Worm (Caenorhabditis elegans) whole organism, L4 larva: ENCODE results near the gene T05B11.4.

ENCODE experiments used
- F10B5.3 ChIP-seq: sonication (generic microtip); optimal IDR thresholded peaks from 2 replicates; lab custom pipeline; 2016; ENCODE audit warnings: mild to moderate bottlenecking, missing genetic modification characterization, missing compliant biosample characterization
- F37D6.2 ChIP-seq: sonication (generic microtip); optimal IDR thresholded peaks from 2 replicates; lab custom pipeline; 2016; ENCODE audit warnings: mild to moderate bottlenecking, missing genetic modification characterization, missing compliant biosample characterization
- R02D3.7 ChIP-seq: fragments of 150-350 bp; sonication (generic microtip); optimal IDR thresholded peaks from 3 replicates; lab custom pipeline; 2014; ENCODE audit warnings: missing biosample characterization, missing genetic modification characterization
- T20F7.1 ChIP-seq: fragments of 200-800 bp; sonication (Bioruptor generic); optimal IDR thresholded peaks from 2 replicates; lab custom pipeline; 2018; ENCODE audit warnings: mild to moderate bottlenecking, missing genetic modification characterization, missing compliant biosample characterization
- Y48G9A.11 ChIP-seq: fragments of 200-800 bp; sonication (Bioruptor generic); IDR thresholded peaks from 2 replicates; pipeline ENCODE4 v1.3.6; 2022; ENCODE audit warnings: missing genetic modification reagents, missing genetic modification characterization, missing compliant biosample characterization
- Y5F2A.4 ChIP-seq: fragments of 200-800 bp; sonication (Bioruptor generic); optimal IDR thresholded peaks from 2 replicates; lab custom pipeline; 2018; ENCODE audit warnings: mild to moderate bottlenecking, missing genetic modification characterization, missing compliant biosample characterization
- Y75B8A.6 ChIP-seq: fragments of 200-800 bp; sonication (Bioruptor generic); IDR thresholded peaks from 2 replicates; pipeline ENCODE4 v1.3.6; 2022; ENCODE audit warnings: missing genetic modification reagents, missing genetic modification characterization, missing compliant biosample characterization
- ZK546.5 ChIP-seq, 2 experiments: sonication (generic microtip); optimal IDR thresholded peaks; 2 replicates each; lab custom pipeline; 2017; ENCODE audit warnings: missing biosample characterization in 2 of 2, missing genetic modification characterization in 2 of 2
- aly-2 ChIP-seq: sonication (generic microtip); optimal IDR thresholded peaks from 2 replicates; lab custom pipeline; 2018; ENCODE audit warnings: missing biosample characterization, missing genetic modification characterization
- attf-4 ChIP-seq: sonication (generic microtip); optimal IDR thresholded peaks from 3 replicates; lab custom pipeline; 2017; ENCODE audit warnings: missing biosample characterization, missing genetic modification characterization
- ceh-20 ChIP-seq: fragments of 200-800 bp; sonication (Bioruptor generic); IDR thresholded peaks from 2 replicates; pipeline ENCODE4 v1.3.6; 2022; ENCODE audit warnings: missing genetic modification reagents, missing genetic modification characterization, missing compliant biosample characterization
- ceh-62 ChIP-seq: sonication (generic microtip); optimal IDR thresholded peaks from 2 replicates; lab custom pipeline; 2017; ENCODE audit warnings: missing biosample characterization, missing genetic modification characterization
- cey-2 ChIP-seq: sonication (generic microtip); optimal IDR thresholded peaks from 3 replicates; lab custom pipeline; 2017; ENCODE audit warnings: missing genetic modification characterization, mild to moderate bottlenecking, missing compliant biosample characterization, antibody characterized with exemption, borderline replicate concordance; ENCODE audit not compliant: insufficient read depth
- dmd-8 ChIP-seq: fragments of 200-800 bp; sonication (Bioruptor generic); IDR thresholded peaks from 2 replicates; pipeline ENCODE4 v1.3.6; 2022; ENCODE audit warnings: missing genetic modification characterization, missing compliant biosample characterization
- dmd-9 ChIP-seq: fragments of 200-800 bp; sonication (Bioruptor generic); IDR thresholded peaks from 2 replicates; pipeline ENCODE4 v1.3.6; 2022; ENCODE audit warnings: missing genetic modification reagents, missing genetic modification characterization, missing compliant biosample characterization
- dpl-1 ChIP-seq: fragments of 150-350 bp; optimal IDR thresholded peaks from 2 replicates; lab custom pipeline; 2014; ENCODE audit warnings: missing biosample characterization, missing genetic modification reagents, missing genetic modification characterization
- duxl-1 ChIP-seq: sonication (generic microtip); optimal IDR thresholded peaks from 2 replicates; lab custom pipeline; 2016; ENCODE audit warnings: mild to moderate bottlenecking, missing genetic modification characterization, moderate library complexity, missing compliant biosample characterization; ENCODE audit not compliant: poor library complexity
- egl-43 ChIP-seq: fragments of 200-800 bp; sonication (Bioruptor generic); IDR thresholded peaks from 2 replicates; pipeline ENCODE4 v1.3.6; 2022; ENCODE audit warnings: missing genetic modification reagents, missing genetic modification characterization, missing compliant biosample characterization
- fos-1 ChIP-seq: fragments of 150-350 bp; optimal IDR thresholded peaks from 2 replicates; lab custom pipeline; 2014; ENCODE audit warnings: missing biosample characterization, missing genetic modification characterization
- lin-13 ChIP-seq: fragments of 150-350 bp; optimal IDR thresholded peaks from 2 replicates; lab custom pipeline; 2014; ENCODE audit warnings: missing biosample characterization, missing genetic modification reagents, missing genetic modification characterization
- lin-15B ChIP-seq: fragments of 150-350 bp; sonication (generic microtip); optimal IDR thresholded peaks from 3 replicates; lab custom pipeline; 2014; ENCODE audit warnings: missing biosample characterization, missing genetic modification characterization
- lin-29 ChIP-seq: fragments of 200-800 bp; sonication (Bioruptor generic); IDR thresholded peaks from 2 replicates; pipeline ENCODE4 v1.3.6; 2022; ENCODE audit warnings: missing genetic modification reagents, missing genetic modification characterization, missing compliant biosample characterization
- lin-38 ChIP-seq: fragments of 200-800 bp; sonication (Bioruptor generic); IDR thresholded peaks from 2 replicates; pipeline ENCODE4 v1.3.6; 2022; ENCODE audit warnings: missing genetic modification reagents, missing genetic modification characterization, missing compliant biosample characterization
- lin-39 ChIP-seq: fragments of 150-350 bp; optimal IDR thresholded peaks from 2 replicates; lab custom pipeline; 2014; ENCODE audit warnings: missing biosample characterization, missing genetic modification reagents, missing genetic modification characterization
- lir-3 ChIP-seq: sonication (generic microtip); optimal IDR thresholded peaks from 2 replicates; lab custom pipeline; 2016; ENCODE audit warnings: mild to moderate bottlenecking, missing genetic modification characterization, missing compliant biosample characterization
- madf-5 ChIP-seq, 2 experiments: fragments of 200-800 bp; sonication (Bioruptor generic); IDR thresholded peaks; 2 replicates each; pipeline ENCODE4 v1.3.6; 2022; ENCODE audit warnings: missing compliant biosample characterization in 2 of 2, missing genetic modification characterization in 2 of 2
- madf-9 ChIP-seq: fragments of 200-800 bp; sonication (Bioruptor generic); conservative IDR thresholded peaks from 2 replicates; pipeline ENCODE4 v1.3.6; 2022; ENCODE audit warnings: missing genetic modification reagents, missing genetic modification characterization, missing compliant biosample characterization
- mdl-1 ChIP-seq, 2 experiments: fragments of 150-350 bp in 1 of 2; sonication (generic microtip) in 1 of 2; optimal IDR thresholded peaks; 2 replicates each; lab custom pipeline; 2014 to 2017; ENCODE audit warnings: missing biosample characterization in 2 of 2, missing genetic modification characterization in 2 of 2
- mep-1 ChIP-seq: fragments of 150-350 bp; sonication (generic microtip); optimal IDR thresholded peaks from 3 replicates; lab custom pipeline; 2014; ENCODE audit warnings: missing biosample characterization, missing genetic modification characterization
- mxl-3 ChIP-seq: fragments of 200-800 bp; sonication (Bioruptor generic); optimal IDR thresholded peaks from 2 replicates; lab custom pipeline; 2018; ENCODE audit warnings: mild to moderate bottlenecking, missing genetic modification characterization, missing compliant biosample characterization
- nhr-10 ChIP-seq: fragments of 150-350 bp; optimal IDR thresholded peaks from 2 replicates; lab custom pipeline; 2014; ENCODE audit warnings: missing biosample characterization, missing genetic modification characterization
- nhr-237 ChIP-seq: sonication (generic microtip); optimal IDR thresholded peaks from 2 replicates; lab custom pipeline; 2017; ENCODE audit warnings: missing biosample characterization, missing genetic modification characterization
- nhr-28 ChIP-seq: fragments of 150-350 bp; optimal IDR thresholded peaks from 2 replicates; lab custom pipeline; 2014; ENCODE audit warnings: missing biosample characterization, missing genetic modification characterization
- nhr-6 ChIP-seq: fragments of 150-350 bp; optimal IDR thresholded peaks from 2 replicates; lab custom pipeline; 2014; ENCODE audit warnings: missing biosample characterization, missing genetic modification characterization
- nhr-77 ChIP-seq: fragments of 150-350 bp; optimal IDR thresholded peaks from 2 replicates; lab custom pipeline; 2014; ENCODE audit warnings: missing biosample characterization, missing genetic modification characterization
- php-3 ChIP-seq: fragments of 200-800 bp; sonication (Bioruptor generic); IDR thresholded peaks from 2 replicates; pipeline ENCODE4 v1.3.6; 2022; ENCODE audit warnings: missing genetic modification reagents, missing genetic modification characterization, missing compliant biosample characterization
- rbr-2 ChIP-seq: sonication (generic microtip); optimal IDR thresholded peaks from 2 replicates; lab custom pipeline; 2016; ENCODE audit warnings: missing genotype, missing genetic modification characterization, missing compliant biosample characterization
- sdz-12 ChIP-seq: fragments of 200-800 bp; sonication (Bioruptor generic); optimal IDR thresholded peaks from 2 replicates; lab custom pipeline; 2018; ENCODE audit warnings: mild to moderate bottlenecking, missing genetic modification characterization, missing compliant biosample characterization
- set-16 ChIP-seq: fragments of 200-800 bp; sonication (Bioruptor generic); IDR thresholded peaks from 2 replicates; pipeline ENCODE4 v1.3.6; 2022; ENCODE audit warnings: missing genetic modification reagents, missing genetic modification characterization, missing compliant biosample characterization
- snpc-4 ChIP-seq: fragments of 150-350 bp; optimal IDR thresholded peaks from 2 replicates; lab custom pipeline; 2014; ENCODE audit warnings: missing biosample characterization, missing genetic modification characterization
- spr-1 ChIP-seq: sonication (generic microtip); optimal IDR thresholded peaks from 2 replicates; lab custom pipeline; 2016; ENCODE audit warnings: mild to moderate bottlenecking, missing genetic modification characterization, missing compliant biosample characterization
- spr-3 ChIP-seq: fragments of 200-800 bp; sonication (Bioruptor generic); optimal IDR thresholded peaks from 2 replicates; lab custom pipeline; 2018; ENCODE audit warnings: mild to moderate bottlenecking, missing genetic modification characterization, missing compliant biosample characterization
- tra-1 ChIP-seq: fragments of 200-800 bp; sonication (Bioruptor generic); IDR thresholded peaks from 2 replicates; pipeline ENCODE4 v1.3.6; 2022; ENCODE audit warnings: missing genetic modification reagents, missing genetic modification characterization, missing compliant biosample characterization
- unc-130 ChIP-seq: sonication (generic microtip); optimal IDR thresholded peaks from 2 replicates; lab custom pipeline; 2016; ENCODE audit warnings: missing genetic modification reagents, missing genetic modification characterization, missing compliant biosample characterization
- unc-39 ChIP-seq: sonication (generic microtip); optimal IDR thresholded peaks from 2 replicates; lab custom pipeline; 2017; ENCODE audit warnings: missing biosample characterization, missing genetic modification characterization
- unc-62 ChIP-seq, 3 experiments: fragments of 150-350 bp in 1 of 3; sonication (generic microtip); optimal IDR thresholded peaks in 2 of 3; peaks in 1 of 3; 1 replicate in 1 of 3; 2 replicates in 2 of 3; lab custom pipeline; 2014 to 2017; ENCODE audit warnings: missing biosample characterization in 3 of 3, missing genetic modification characterization in 3 of 3, missing genetic modification reagents in 3 of 3, missing genotype in 1 of 3
- vab-7 ChIP-seq: fragments of 200-800 bp; sonication (Bioruptor generic); IDR thresholded peaks from 2 replicates; pipeline ENCODE4 v1.3.6; 2022; ENCODE audit warnings: missing genetic modification reagents, missing genetic modification characterization, missing compliant biosample characterization
- zip-11 ChIP-seq: fragments of 200-800 bp; sonication (Bioruptor generic); IDR thresholded peaks from 2 replicates; pipeline ENCODE4 v1.3.6; 2022; ENCODE audit warnings: missing genetic modification characterization, missing compliant biosample characterization
- ztf-7 ChIP-seq: fragments of 150-350 bp; optimal IDR thresholded peaks from 2 replicates; lab custom pipeline; 2014; ENCODE audit warnings: missing biosample characterization, missing genetic modification characterization

T05B11.4 gene

ce11 chrV:7777098-7777497 is 22.6 kb upstream of the T05B11.4 start, which contains the start of gene C26F1.3 (continued):
- TF ChIP-seq T20F7.1 (GFP tag; lab: Kevin White, UChicago) (no peak), tra-1 (no peak), spr-3 (GFP tag; lab: Kevin White, UChicago) (no peak), lin-15B (no peak), set-16 (GFP tag; lab: Robert Waterston, UW) (no peak), snpc-4 (tag; lab: Kevin White, UChicago) (no peak)

DNA sequence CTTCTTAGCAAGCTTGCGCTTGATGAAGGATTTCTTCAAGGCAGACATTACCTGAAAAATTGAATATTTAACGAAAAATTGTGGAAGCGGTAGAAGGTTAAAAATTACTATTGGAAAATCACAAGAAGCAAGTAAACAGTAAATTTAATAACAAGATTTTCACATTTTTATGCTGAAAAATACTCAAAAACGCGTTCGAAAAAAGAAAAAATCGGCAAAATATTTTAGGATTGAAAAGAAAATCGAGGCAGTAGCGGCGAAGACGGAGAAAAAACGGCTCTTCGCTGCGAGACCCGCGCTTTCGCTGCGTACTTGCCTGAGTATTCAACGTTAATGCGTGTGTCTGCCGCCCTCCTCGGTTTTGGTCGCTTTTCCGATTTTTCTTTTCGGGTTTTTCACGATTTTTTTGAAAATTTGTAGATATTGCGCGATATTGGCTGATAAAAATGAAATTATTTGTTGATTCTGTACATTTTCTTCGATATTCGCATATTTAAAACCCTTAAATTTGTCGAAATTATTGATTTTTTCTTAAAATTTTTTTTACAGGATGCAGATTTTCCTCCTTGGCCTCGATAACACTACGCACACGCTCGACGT is 21.7 kb upstream of the T05B11.4 start, which contains the start of the genes rpl-39 and rps-30:
Gene rpl-39, minus strand, starts transcription at position 51 of the 600 bp plus-strand sequence.
Gene rps-30, plus strand, starts transcription at position 550 of the 600 bp plus-strand sequence.
- TF ChIP-seq mxl-3 (GFP tag; lab: Kevin White, UChicago) (peak; percentile 46), dmd-8 (GFP tag; lab: Robert Waterston, UW) (no peak), ZK546.5 (tag; optimal IDR thresholded peaks at IDR 0.05; lab: Kevin White, UChicago) (no peak), spr-1 (tag; lab: Kevin White, UChicago) (peak; percentile 69), lin-39 (tag; lab: Kevin White, UChicago) (no peak), F10B5.3 (tag; lab: Kevin White, UChicago) (no peak), unc-130 (peak; percentile 52), mep-1 (tag; lab: Kevin White, UChicago) (peak; percentile 90), nhr-6 (tag; lab: Kevin White, UChicago) (peak; percentile 88), nhr-10 (tag; lab: Kevin White, UChicago) (no peak), egl-43 (GFP tag; lab: Robert Waterston, UW) (no peak), lin-38 (GFP tag; lab: Robert Waterston, UW) (peak; percentile 80), Y5F2A.4 (GFP tag; lab: Kevin White, UChicago) (no peak), duxl-1 (tag; lab: Kevin White, UChicago) (peak; percentile 23), vab-7 (GFP tag; lab: Robert Waterston, UW) (0 out of 2 replicates have a peak, but pooled peaks have one; percentile 48), rbr-2 (tag; lab: Kevin White, UChicago) (peak; percentile 82), dmd-9 (GFP tag; lab: Robert Waterston, UW) (no peak), ceh-20 (GFP tag; lab: Robert Waterston, UW) (peak; percentile 80), nhr-237 (tag; lab: Kevin White, UChicago) (no peak), madf-5 (GFP tag; IDR thresholded peaks at IDR 0.05; lab: Robert Waterston, UW) (no peak), aly-2 (tag; lab: Kevin White, UChicago) (no peak), Y48G9A.11 (0 out of 2 replicates have a peak, but pooled peaks have one; percentile 53), T20F7.1 (GFP tag; lab: Kevin White, UChicago) (peak; percentile 82), F37D6.2 (peak; percentile 16), mdl-1 (tag; optimal IDR thresholded peaks at IDR 0.05; lab: Kevin White, UChicago) (peak in 1 of 2 experiments; percentile 58), unc-39 (tag; lab: Kevin White, UChicago) (no peak), lir-3 (tag; lab: Kevin White, UChicago) (no peak), tra-1 (no peak), nhr-77 (tag; lab: Kevin White, UChicago) (peak; percentile 96), zip-11 (no peak), R02D3.7 (tag; lab: Kevin White, UChicago) (peak; percentile 44), lin-29 (GFP tag; lab: Robert Waterston, UW) (peak; percentile 58), ceh-62 (tag; lab: Kevin White, UChicago) (no peak), attf-4 (tag; lab: Kevin White, UChicago) (no peak), madf-9 (GFP tag; lab: Robert Waterston, UW) (0 out of 2 replicates have a peak, but pooled peaks have one; percentile 26), unc-62 (GFP tag; optimal IDR thresholded peaks at IDR 0.05 in 1 of 2; lab: Kevin White, UChicago) (no peak), unc-62 (tag; optimal IDR thresholded peaks at IDR 0.05; lab: Kevin White, UChicago) (no peak), ztf-7 (tag; lab: Kevin White, UChicago) (peak; percentile 20), php-3 (GFP tag; lab: Robert Waterston, UW) (no peak), dpl-1 (GFP tag; lab: Kevin White, UChicago) (peak; percentile 80), lin-13 (GFP tag; lab: Kevin White, UChicago) (peak; percentile 77), fos-1 (tag; lab: Kevin White, UChicago) (no peak), sdz-12 (GFP tag; lab: Kevin White, UChicago) (no peak), Y75B8A.6 (GFP tag; lab: Robert Waterston, UW) (no peak), nhr-28 (peak; percentile 81), cey-2 (tag; lab: Kevin White, UChicago) (no peak)
